Fruit fly (Drosophila melanogaster) whole organism, embryonic: ENCODE data around the gene CG46460.

Source experiments
- Adf1 ChIP-seq: fragments of 200-800 bp; sonication (Bioruptor generic); IDR thresholded peaks from 2 replicates; pipeline ENCODE4 v1.3.6; 2022; ENCODE audit warnings: missing biosample characterization, missing genetic modification characterization
- BEAF-32 ChIP-seq: fragments of 200-800 bp; sonication (Bioruptor generic); optimal IDR thresholded peaks from 3 replicates; lab custom pipeline; 2017; ENCODE audit warnings: missing biosample characterization, missing genetic modification characterization, mild to moderate bottlenecking, moderate library complexity, missing genetic modification reagents
- CG1024 ChIP-seq: fragments of 200-800 bp; sonication (Bioruptor generic); IDR thresholded peaks from 2 replicates; pipeline ENCODE4 v1.3.6; 2022; ENCODE audit warnings: missing biosample characterization, missing genetic modification characterization
- CG12299 ChIP-seq: fragments of 200-800 bp; sonication (Bioruptor generic); optimal IDR thresholded peaks from 2 replicates; lab custom pipeline; 2018; ENCODE audit warnings: missing biosample characterization, mild to moderate bottlenecking, missing genetic modification characterization
- CG13424 ChIP-seq: fragments of 200-800 bp; sonication (Bioruptor generic); optimal IDR thresholded peaks from 2 replicates; lab custom pipeline; 2019; ENCODE audit warnings: missing biosample characterization, mild to moderate bottlenecking, missing genetic modification characterization, moderate library complexity
- CG14441 ChIP-seq: fragments of 200-800 bp; sonication (Bioruptor generic); IDR thresholded peaks from 2 replicates; pipeline ENCODE4 v1.3.6; 2022; ENCODE audit warnings: missing biosample characterization, missing genetic modification characterization
- CG1602 ChIP-seq: fragments of 200-800 bp; sonication (Bioruptor generic); optimal IDR thresholded peaks from 3 replicates; lab custom pipeline; 2016; ENCODE audit warnings: missing biosample characterization, missing genetic modification characterization
- CG17328 ChIP-seq: fragments of 200-800 bp; sonication (Bioruptor generic); IDR thresholded peaks from 2 replicates; pipeline ENCODE4 v1.3.6; 2022; ENCODE audit warnings: missing biosample characterization, missing genetic modification characterization
- CG17359 ChIP-seq: fragments of 200-800 bp; sonication (Bioruptor generic); optimal IDR thresholded peaks from 3 replicates; lab custom pipeline; 2018; ENCODE audit warnings: missing biosample characterization, mild to moderate bottlenecking, missing genetic modification characterization, moderate library complexity
- CG17802 ChIP-seq: fragments of 200-800 bp; sonication (Bioruptor generic); optimal IDR thresholded peaks from 2 replicates; lab custom pipeline; 2018; ENCODE audit warnings: missing biosample characterization, mild to moderate bottlenecking, missing genetic modification characterization, moderate library complexity
- CG17829 ChIP-seq: fragments of 200-800 bp; optimal IDR thresholded peaks from 2 replicates; lab custom pipeline; 2019; ENCODE audit warnings: missing biosample characterization, mild to moderate bottlenecking, missing genetic modification characterization, moderate library complexity
- CG2199 ChIP-seq: fragments of 200-800 bp; sonication (Bioruptor generic); IDR thresholded peaks from 3 replicates; pipeline ENCODE4 v1.3.6; 2022; ENCODE audit warnings: missing biosample characterization, missing genetic modification characterization
- CG2678 ChIP-seq: fragments of 200-800 bp; sonication (Bioruptor generic); optimal IDR thresholded peaks from 3 replicates; lab custom pipeline; 2019; ENCODE audit warnings: missing biosample characterization, mild to moderate bottlenecking, missing genetic modification characterization, moderate library complexity
- CG2712 ChIP-seq: fragments of 200-800 bp; optimal IDR thresholded peaks from 3 replicates; lab custom pipeline; 2019; ENCODE audit warnings: missing biosample characterization, mild to moderate bottlenecking, missing genetic modification characterization, moderate library complexity
- CG3065 ChIP-seq: fragments of 200-800 bp; sonication (Bioruptor generic); optimal IDR thresholded peaks from 2 replicates; lab custom pipeline; 2016; ENCODE audit warnings: missing biosample characterization, missing genetic modification characterization
- CG31441 ChIP-seq: fragments of 200-800 bp; sonication (Bioruptor generic); IDR thresholded peaks from 2 replicates; pipeline ENCODE4 v1.3.6; 2022; ENCODE audit warnings: missing biosample characterization, missing genetic modification characterization
- CG3281 ChIP-seq: fragments of 200-800 bp; sonication (Bioruptor generic); optimal IDR thresholded peaks from 3 replicates; lab custom pipeline; 2017; ENCODE audit warnings: missing biosample characterization, mild to moderate bottlenecking, missing genetic modification characterization
- CG33213 ChIP-seq: fragments of 200-800 bp; sonication (Bioruptor generic); optimal IDR thresholded peaks from 3 replicates; lab custom pipeline; 2016; ENCODE audit warnings: missing biosample characterization, missing genetic modification characterization
- CG33557 ChIP-seq: fragments of 200-800 bp; sonication (Bioruptor generic); optimal IDR thresholded peaks from 2 replicates; lab custom pipeline; 2019; ENCODE audit warnings: missing biosample characterization, mild to moderate bottlenecking, missing genetic modification characterization, moderate library complexity
- CG3995 ChIP-seq: fragments of 200-800 bp; sonication (Bioruptor generic); optimal IDR thresholded peaks from 3 replicates; lab custom pipeline; 2016; ENCODE audit warnings: missing biosample characterization, missing genetic modification characterization
- CG43689 ChIP-seq: fragments of 200-800 bp; sonication (Bioruptor generic); IDR thresholded peaks from 2 replicates; pipeline ENCODE4 v1.3.6; 2022; ENCODE audit warnings: missing biosample characterization, missing genetic modification characterization
- CG7839 ChIP-seq: fragments of 200-800 bp; sonication (Bioruptor generic); optimal IDR thresholded peaks from 3 replicates; lab custom pipeline; 2018; ENCODE audit warnings: missing biosample characterization, mild to moderate bottlenecking, missing genetic modification characterization, moderate library complexity
- CG9437 ChIP-seq: fragments of 200-800 bp; sonication (Bioruptor generic); optimal IDR thresholded peaks from 2 replicates; lab custom pipeline; 2018; ENCODE audit warnings: missing biosample characterization, mild to moderate bottlenecking, missing genetic modification characterization
- Camta ChIP-seq: fragments of 200-800 bp; sonication (Bioruptor generic); optimal IDR thresholded peaks from 2 replicates; lab custom pipeline; 2016; ENCODE audit warnings: missing biosample characterization, missing genetic modification characterization
- D19A ChIP-seq: fragments of 200-800 bp; optimal IDR thresholded peaks from 3 replicates; lab custom pipeline; 2019; ENCODE audit warnings: missing biosample characterization, mild to moderate bottlenecking, missing genetic modification characterization, moderate library complexity
- D19B ChIP-seq: fragments of 200-800 bp; sonication (Bioruptor generic); optimal IDR thresholded peaks from 2 replicates; lab custom pipeline; 2017; ENCODE audit warnings: missing biosample characterization, mild to moderate bottlenecking, missing genetic modification characterization
- Doc3 ChIP-seq: fragments of 200-800 bp; sonication (Bioruptor generic); IDR thresholded peaks from 3 replicates; pipeline ENCODE4 v1.3.6; 2022; ENCODE audit warnings: missing biosample characterization, missing genetic modification characterization; ENCODE audit not compliant: partially characterized antibody
- Dref ChIP-seq: fragments of 200-800 bp; sonication (Bioruptor generic); IDR thresholded peaks from 2 replicates; pipeline ENCODE4 v1.3.6; 2022; ENCODE audit warnings: missing biosample characterization, missing genetic modification characterization
- Hmx ChIP-seq: fragments of 200-800 bp; sonication (Bioruptor generic); optimal IDR thresholded peaks from 2 replicates; lab custom pipeline; 2016; ENCODE audit warnings: missing biosample characterization, missing genetic modification characterization
- MBD-R2 ChIP-seq: fragments of 200-800 bp; sonication (Bioruptor generic); IDR thresholded peaks from 2 replicates; pipeline ENCODE4 v1.3.6; 2022; ENCODE audit warnings: missing biosample characterization, missing genetic modification characterization
- Max ChIP-seq: fragments of 200-800 bp; sonication (Bioruptor generic); optimal IDR thresholded peaks from 2 replicates; lab custom pipeline; 2016; ENCODE audit warnings: missing biosample characterization, mild to moderate bottlenecking, missing genetic modification characterization
- Med ChIP-seq: fragments of 200-800 bp; sonication (Bioruptor generic); peaks from one replicate; lab custom pipeline; 2016; ENCODE audit warnings: missing biosample characterization, missing genetic modification characterization, mild to moderate bottlenecking, inconsistent platforms, moderate library complexity
- Meics ChIP-seq: fragments of 200-800 bp; sonication (Bioruptor generic); optimal IDR thresholded peaks from 2 replicates; lab custom pipeline; 2017; ENCODE audit warnings: missing biosample characterization, mild to moderate bottlenecking, missing genetic modification characterization
- Oli ChIP-seq: fragments of 200-800 bp; sonication (Bioruptor generic); optimal IDR thresholded peaks from 2 replicates; lab custom pipeline; 2018; ENCODE audit warnings: missing biosample characterization, mild to moderate bottlenecking, missing genetic modification characterization, moderate library complexity
- PHDP ChIP-seq: fragments of 200-800 bp; sonication (Bioruptor generic); optimal IDR thresholded peaks from 3 replicates; lab custom pipeline; 2018; ENCODE audit warnings: missing biosample characterization, mild to moderate bottlenecking, missing genetic modification characterization, moderate library complexity
- bigmax ChIP-seq: fragments of 200-800 bp; sonication (Bioruptor generic); optimal IDR thresholded peaks from 2 replicates; lab custom pipeline; 2018; ENCODE audit warnings: missing biosample characterization, mild to moderate bottlenecking, missing genetic modification characterization
- chm ChIP-seq: fragments of 200-800 bp; sonication (Bioruptor generic); IDR thresholded peaks from 2 replicates; pipeline ENCODE4 v1.3.6; 2022; ENCODE audit warnings: missing biosample characterization, missing genetic modification characterization
- cwo ChIP-seq: fragments of 200-800 bp; sonication (Bioruptor generic); optimal IDR thresholded peaks from 3 replicates; lab custom pipeline; 2017; ENCODE audit warnings: missing biosample characterization, missing genetic modification characterization, mild to moderate bottlenecking, moderate library complexity, missing genetic modification reagents
- dmrt99B ChIP-seq: fragments of 200-800 bp; sonication (Bioruptor generic); optimal IDR thresholded peaks from 2 replicates; lab custom pipeline; 2018; ENCODE audit warnings: missing biosample characterization, mild to moderate bottlenecking, missing genetic modification characterization, moderate library complexity
- dpn ChIP-seq, 2 experiments: fragments of 200-800 bp; sonication (Bioruptor generic); optimal IDR thresholded peaks; 3 replicates each; lab custom pipeline; 2016; ENCODE audit warnings: missing biosample characterization in 2 of 2, missing genetic modification characterization in 2 of 2
- esg ChIP-seq: fragments of 200-800 bp; sonication (Bioruptor generic); conservative IDR thresholded peaks from 2 replicates; pipeline ENCODE4 v1.3.6; 2022; ENCODE audit warnings: missing biosample characterization, missing genetic modification characterization
- eve ChIP-seq, 2 experiments: fragments of >200 bp; optimal IDR thresholded peaks; 2 replicates each; lab custom pipeline; 2017; ENCODE audit warnings: missing biosample characterization in 2 of 2, missing genetic modification characterization in 2 of 2
- eyg ChIP-seq: fragments of 200-800 bp; sonication (Bioruptor generic); optimal IDR thresholded peaks from 3 replicates; lab custom pipeline; 2016; ENCODE audit warnings: missing biosample characterization, missing genetic modification characterization
- jumu ChIP-seq: fragments of 200-800 bp; sonication (Bioruptor generic); optimal IDR thresholded peaks from 3 replicates; lab custom pipeline; 2016; ENCODE audit warnings: missing biosample characterization, missing genetic modification characterization
- kay ChIP-seq: fragments of 200-800 bp; sonication (Bioruptor generic); optimal IDR thresholded peaks from 2 replicates; lab custom pipeline; 2016; ENCODE audit warnings: missing biosample characterization, missing genetic modification characterization
- nerfin-1 ChIP-seq: fragments of 200-800 bp; sonication (Bioruptor generic); optimal IDR thresholded peaks from 3 replicates; lab custom pipeline; 2019; ENCODE audit warnings: missing biosample characterization, mild to moderate bottlenecking, missing genetic modification characterization, moderate library complexity
- otp ChIP-seq: fragments of 200-800 bp; sonication (Bioruptor generic); IDR thresholded peaks from 3 replicates; pipeline ENCODE4, ENCODE4 v1.3.6; 2022; ENCODE audit warnings: missing biosample characterization, missing genetic modification characterization
- peb ChIP-seq: fragments of 200-800 bp; sonication (Bioruptor generic); IDR thresholded peaks from 2 replicates; pipeline ENCODE4 v1.3.6; 2022; ENCODE audit warnings: missing biosample characterization, missing genetic modification characterization
- unpg ChIP-seq: fragments of 200-800 bp; sonication (Bioruptor generic); optimal IDR thresholded peaks from 3 replicates; lab custom pipeline; 2018; ENCODE audit warnings: missing biosample characterization, mild to moderate bottlenecking, missing genetic modification characterization, moderate library complexity
- zen ChIP-seq: fragments of 200-800 bp; sonication (Bioruptor generic); optimal IDR thresholded peaks from 3 replicates; lab custom pipeline; 2018; ENCODE audit warnings: missing biosample characterization, mild to moderate bottlenecking, missing genetic modification characterization, moderate library complexity

The CG46460 gene

dm6 chr3L:4232724-4233367 is 5.7 kb upstream of the CG46460 start (continued):
- TF ChIP-seq CG13424 (tag; lab: Kevin White, UChicago): peak; percentile 24
- peak; percentile 24 for TF ChIP-seq CG9437 (GFP tag; lab: Kevin White, UChicago)
- peak; percentile 30; the same call in 1 of the 2 replicates for TF ChIP-seq CG31441 (GFP tag; lab: Robert Waterston, UW)
- TF ChIP-seq zen (tag; lab: Kevin White, UChicago): no peak
- TF ChIP-seq nerfin-1 (tag; lab: Kevin White, UChicago): no peak
- TF ChIP-seq Dref (GFP tag; lab: Robert Waterston, UW): no peak
- TF ChIP-seq chm (GFP tag; lab: Robert Waterston, UW): no peak
- no peak for TF ChIP-seq CG33213 (GFP tag; lab: Kevin White, UChicago)
- TF ChIP-seq CG43689 (GFP tag; lab: Robert Waterston, UW): no peak
- TF ChIP-seq dpn (GFP tag; optimal IDR thresholded peaks at IDR 0.05; lab: Kevin White, UChicago): peak in 1 of 2 experiments; percentile 16
- peak; percentile 48 for TF ChIP-seq CG3281 (GFP tag; lab: Kevin White, UChicago)
- TF ChIP-seq CG33557 (GFP tag; lab: Kevin White, UChicago): no peak
- TF ChIP-seq eve (GFP tag; optimal IDR thresholded peaks at IDR 0.05; lab: Kevin White, UChicago): peak in 1 of 2 experiments; percentile 5
- no peak for TF ChIP-seq BEAF-32
- TF ChIP-seq Meics: peak; percentile 28
- TF ChIP-seq unpg: peak; percentile 21
- no peak for TF ChIP-seq cwo
- peak; percentile 48 for TF ChIP-seq CG7839
- TF ChIP-seq otp (GFP tag; lab: Robert Waterston, UW): no peak
- TF ChIP-seq kay (GFP tag; lab: Kevin White, UChicago): no peak
- TF ChIP-seq CG3065: no peak
- no peak for TF ChIP-seq CG1024 (GFP tag; lab: Robert Waterston, UW)
- no peak for TF ChIP-seq CG17328 (GFP tag; lab: Robert Waterston, UW)
- no peak for TF ChIP-seq CG2199 (GFP tag; lab: Robert Waterston, UW)
- TF ChIP-seq CG14441 (GFP tag; lab: Robert Waterston, UW): no peak
- TF ChIP-seq eyg (GFP tag; lab: Kevin White, UChicago): no peak
- TF ChIP-seq CG2678: peak; percentile 48
- TF ChIP-seq Adf1 (GFP tag; lab: Robert Waterston, UW): no peak
- no peak for TF ChIP-seq jumu (GFP tag; lab: Kevin White, UChicago)
- TF ChIP-seq dmrt99B (tag; lab: Kevin White, UChicago): peak; percentile 44
- peak; percentile 73 for TF ChIP-seq Med (GFP tag; lab: Kevin White, UChicago)
- TF ChIP-seq CG3995: no peak
- no peak for TF ChIP-seq esg
- TF ChIP-seq CG2712 (tag; lab: Kevin White, UChicago): peak; percentile 9
- no peak for TF ChIP-seq CG12299 (tag; lab: Kevin White, UChicago)
- TF ChIP-seq Doc3: no peak
- no peak for TF ChIP-seq peb (GFP tag; lab: Robert Waterston, UW)
- TF ChIP-seq D19A: peak; percentile 98
- no peak for TF ChIP-seq CG17802 (tag; lab: Kevin White, UChicago)
- TF ChIP-seq PHDP: peak; percentile 22
- no peak for TF ChIP-seq CG17829
- TF ChIP-seq CG17359 (tag; lab: Kevin White, UChicago): no peak
- TF ChIP-seq MBD-R2 (GFP tag; lab: Robert Waterston, UW): no peak
- peak; percentile 12 for TF ChIP-seq D19B (GFP tag; lab: Kevin White, UChicago)
- no peak for TF ChIP-seq Hmx (GFP tag; lab: Kevin White, UChicago)
- no peak for TF ChIP-seq Camta (GFP tag; lab: Kevin White, UChicago)
- no peak for TF ChIP-seq CG1602 (GFP tag; lab: Kevin White, UChicago)
- TF ChIP-seq Oli (tag; lab: Kevin White, UChicago): peak; percentile 50
- no peak for TF ChIP-seq bigmax (GFP tag; lab: Kevin White, UChicago)
- no peak for TF ChIP-seq Max (GFP tag; lab: Kevin White, UChicago)
